Worm (Caenorhabditis elegans): Measurements from ENCODE around the gene act-5.

act-5 gene

DNA sequence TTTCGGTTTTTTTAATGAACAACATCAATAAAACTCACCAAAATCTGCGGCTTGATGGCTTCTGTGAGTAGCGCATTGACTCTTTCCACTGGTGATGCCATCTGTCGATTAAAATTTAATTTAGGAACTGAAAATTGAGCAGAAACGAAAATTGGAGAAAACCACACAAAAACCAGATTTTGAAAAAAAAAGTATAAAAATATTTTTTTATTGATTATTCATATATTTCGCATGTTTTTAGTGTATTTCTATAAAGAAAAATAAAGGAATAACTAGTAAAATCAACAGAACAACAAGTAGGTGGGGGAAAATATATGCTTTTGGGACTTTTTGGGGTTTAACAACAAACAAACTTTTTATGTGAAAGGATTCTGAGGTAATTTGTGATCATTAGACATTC lies 36.4 kb upstream of the act-5 start, which contains the start of gene T12D8.10:
Gene T12D8.10, minus strand, starts transcription at position 101 of the 400 bp plus-strand sequence.
- TF ChIP-seq hlh-30 (tag; optimal IDR thresholded peaks at IDR 0.05; ENCODE audit: insufficient read depth): no peak
- no peak for TF ChIP-seq ceh-28 (tag; optimal IDR thresholded peaks at IDR 0.05)
- TF ChIP-seq mxl-3 (GFP tag; optimal IDR thresholded peaks at IDR 0.05): no peak
- no peak for TF ChIP-seq arid-1 (GFP tag; conservative IDR thresholded peaks at IDR 0.05)
- TF ChIP-seq ceh-20 (GFP tag; IDR thresholded peaks at IDR 0.05): no peak
- no peak for TF ChIP-seq unc-130 (GFP tag; optimal IDR thresholded peaks at IDR 0.05)
- no peak for TF ChIP-seq mes-2 (tag; optimal IDR thresholded peaks at IDR 0.05; ENCODE audit: poor library complexity, severe bottlenecking)

DNA sequence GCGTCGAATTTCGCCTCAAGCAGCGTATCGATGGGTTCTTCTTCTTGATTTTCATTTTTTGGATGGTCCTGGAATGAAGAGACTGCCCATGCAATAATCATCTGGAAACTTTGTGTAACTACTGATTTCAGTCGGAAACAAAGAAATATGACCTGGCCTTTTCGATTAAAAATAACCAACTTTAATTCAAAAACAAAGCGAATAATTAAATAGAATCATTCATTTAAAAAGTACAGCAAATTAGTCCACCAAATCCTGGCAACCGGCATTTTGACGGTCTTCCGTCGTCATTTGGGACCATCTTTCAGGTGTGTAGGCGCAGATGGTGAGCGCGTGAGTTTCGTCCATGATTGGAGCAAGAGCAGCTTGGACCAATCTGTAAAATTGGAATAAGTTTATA lies 35.7 kb upstream of the act-5 start, which contains the start of gene acbp-5:
Gene acbp-5, minus strand, starts transcription at position 101 of the 400 bp plus-strand sequence.
- no peak for TF ChIP-seq hmg-1.1 (GFP tag; IDR thresholded peaks at IDR 0.05)
- no peak for TF ChIP-seq ama-1 (optimal IDR thresholded peaks at IDR 0.05)
- TF ChIP-seq mes-2 (tag; optimal IDR thresholded peaks at IDR 0.05; ENCODE audit: poor library complexity, severe bottlenecking): no peak
- no peak for TF ChIP-seq vab-7 (GFP tag; IDR thresholded peaks at IDR 0.05)
- TF ChIP-seq duxl-1 (tag; optimal IDR thresholded peaks at IDR 0.05; ENCODE audit: poor library complexity): no peak
- no peak for TF ChIP-seq dve-1 (tag; optimal IDR thresholded peaks at IDR 0.05; ENCODE audit: insufficient read depth)
- TF ChIP-seq lin-15B (tag; optimal IDR thresholded peaks at IDR 0.05): no peak
- TF ChIP-seq daf-12 (tag; optimal IDR thresholded peaks at IDR 0.05): no peak
- no peak for TF ChIP-seq egl-43 (GFP tag; IDR thresholded peaks at IDR 0.05)
- TF ChIP-seq madf-5 (GFP tag; IDR thresholded peaks at IDR 0.05): no peak
- no peak for TF ChIP-seq pqm-1 (tag; optimal IDR thresholded peaks at IDR 0.05)
- no peak for TF ChIP-seq nhr-76 (tag; optimal IDR thresholded peaks at IDR 0.05)
- no peak for TF ChIP-seq nhr-48 (tag; optimal IDR thresholded peaks at IDR 0.05)
- TF ChIP-seq cey-2 (tag; optimal IDR thresholded peaks at IDR 0.05; ENCODE audit: borderline replicate concordance, insufficient read depth): no peak
- no peak for TF ChIP-seq T20F7.1 (GFP tag; optimal IDR thresholded peaks at IDR 0.05)
- TF ChIP-seq nhr-237 (tag; optimal IDR thresholded peaks at IDR 0.05): no peak
- no peak for TF ChIP-seq ces-1 (GFP tag; optimal IDR thresholded peaks at IDR 0.05)
- no peak for TF ChIP-seq spr-1 (tag; optimal IDR thresholded peaks at IDR 0.05)

DNA sequence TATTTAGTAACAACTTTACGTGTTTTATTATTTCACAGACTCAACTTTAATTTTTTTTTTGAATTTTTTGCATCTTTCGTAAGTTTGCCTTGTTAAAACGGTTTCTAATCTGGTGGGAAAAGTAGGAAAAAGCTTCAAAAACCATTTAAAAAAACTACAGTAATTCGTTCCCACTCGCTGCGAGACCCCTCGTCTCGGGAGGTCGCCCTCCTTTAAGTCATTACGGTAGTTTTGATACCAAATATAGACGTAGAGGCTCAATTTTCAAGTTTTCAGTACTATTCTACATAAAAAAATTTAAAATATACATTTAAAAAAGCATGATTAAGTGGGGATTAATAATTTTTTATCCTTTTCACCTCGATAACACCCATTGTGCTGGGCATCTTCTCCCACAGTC lies 35.0 kb upstream of the act-5 start:
- no peak for TF ChIP-seq nhr-102 (tag; optimal IDR thresholded peaks at IDR 0.05)
- no peak for TF ChIP-seq ceh-20 (GFP tag; IDR thresholded peaks at IDR 0.05)
- TF ChIP-seq Y48G9A.11 (GFP tag; IDR thresholded peaks at IDR 0.05): no peak
- no peak for TF ChIP-seq F10B5.3 (tag; optimal IDR thresholded peaks at IDR 0.05)
- TF ChIP-seq Y105C5A.15 (GFP tag; IDR thresholded peaks at IDR 0.05): no peak
- no peak for TF ChIP-seq daf-19 (GFP tag; conservative IDR thresholded peaks at IDR 0.05)
- TF ChIP-seq nhr-48 (tag; optimal IDR thresholded peaks at IDR 0.05): no peak
- no peak for TF ChIP-seq ctbp-1 (GFP tag; IDR thresholded peaks at IDR 0.05)
- no peak for TF ChIP-seq lim-7 (GFP tag; IDR thresholded peaks at IDR 0.05)
- TF ChIP-seq cey-2 (tag; optimal IDR thresholded peaks at IDR 0.05; ENCODE audit: borderline replicate concordance, insufficient read depth): no peak
- TF ChIP-seq php-3 (GFP tag; IDR thresholded peaks at IDR 0.05): no peak

DNA sequence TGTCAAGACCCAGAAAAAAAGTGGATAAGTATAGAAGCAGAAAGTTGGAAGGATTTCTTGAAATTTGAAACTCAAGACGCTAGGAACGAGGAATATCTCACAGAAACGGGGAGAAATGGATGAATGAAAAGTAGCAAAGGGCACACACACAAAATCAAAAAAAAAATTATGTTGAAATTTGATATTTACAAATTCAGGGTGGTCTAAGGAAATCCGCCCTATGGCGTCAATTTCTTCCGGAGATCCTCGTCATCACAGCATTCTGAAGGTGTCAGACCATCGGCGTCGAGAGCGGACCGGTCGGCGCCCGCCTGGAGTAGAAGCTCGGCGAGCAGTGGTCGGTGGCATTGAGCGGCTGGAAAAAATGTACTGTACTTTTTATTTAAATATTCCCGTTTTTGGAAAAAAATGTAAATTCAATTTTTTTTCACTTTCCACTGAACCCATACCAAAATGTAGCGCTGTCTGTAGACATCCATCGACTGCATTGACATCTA lies 34.2 kb upstream of the act-5 start:
- peak; percentile 71 for TF ChIP-seq set-16 (GFP tag; IDR thresholded peaks at IDR 0.05)
- peak in 1 of 2 experiments; percentile 92 for TF ChIP-seq unc-62 (GFP tag; optimal IDR thresholded peaks at IDR 0.05 in 1 of 2)
- TF ChIP-seq unc-62 (tag; optimal IDR thresholded peaks at IDR 0.05): no peak
- TF ChIP-seq nhr-237 (tag; optimal IDR thresholded peaks at IDR 0.05): no peak

Measured in whole organism, L4 larva.